Fruit fly (Drosophila melanogaster) whole organism: ENCODE data around the gene MESK4.

ENCODE experiments used
- CG8478 ChIP-seq: fragments of >200 bp; optimal IDR thresholded peaks from 2 replicates; lab custom pipeline; 2018; ENCODE audit warnings: inconsistent platforms
- EcR ChIP-seq, 2 experiments: fragments of >200 bp; optimal IDR thresholded peaks; 2 replicates each; lab custom pipeline; 2017; ENCODE audit warnings: missing biosample characterization in 2 of 2, missing genetic modification characterization in 2 of 2, missing genetic modification reagents in 2 of 2
- pan ChIP-seq: fragments of >200 bp; optimal IDR thresholded peaks from 2 replicates; lab custom pipeline; 2017
- psq ChIP-seq: fragments of >200 bp; optimal IDR thresholded peaks from 2 replicates; lab custom pipeline; 2017
- usp ChIP-seq: fragments of >200 bp; optimal IDR thresholded peaks from 2 replicates; lab custom pipeline; 2017; ENCODE audit warnings: missing biosample characterization, missing genetic modification characterization, mixed read lengths

DNA sequence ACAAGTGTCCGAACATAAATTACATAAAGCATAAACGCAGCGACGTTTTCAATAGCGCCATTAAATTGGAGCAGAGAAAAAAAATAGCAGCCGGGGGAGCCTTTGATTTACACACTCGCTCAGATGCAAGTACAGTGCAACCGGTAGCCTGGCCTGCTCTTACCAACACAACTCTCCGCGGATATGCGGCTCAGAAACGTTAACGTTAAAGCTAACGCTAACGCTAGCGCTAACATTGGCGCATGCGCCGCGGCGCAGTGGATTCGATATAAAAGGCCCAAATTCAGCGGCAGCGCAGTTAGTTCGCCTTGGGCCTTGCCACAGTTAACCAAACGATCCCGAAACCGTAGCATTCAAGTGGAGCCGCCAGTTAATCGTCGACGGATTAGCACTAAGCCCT lies 25.7 kb downstream of the MESK4 start, which contains the start of gene Pxd:
- TF ChIP-seq psq: no peak
- TF ChIP-seq usp: no peak
- TF ChIP-seq pan (lab: Kevin White, UChicago): no peak
- no peak for TF ChIP-seq EcR (GFP tag; optimal IDR thresholded peaks at IDR 0.05; lab: Kevin White, UChicago)
- no peak for TF ChIP-seq CG8478
